Worm (Caenorhabditis elegans): Measurements from ENCODE around the gene gipc-2.

gipc-2 gene

ce11 chrIV:9998487-9999218, 28.8 kb downstream of the gipc-2 start, which contains the start of gene pyp-1:
Gene pyp-1, minus strand, starts transcription at chrIV:9998925.
- no peak for TF ChIP-seq unc-62 (GFP tag; optimal IDR thresholded peaks at IDR 0.05)

- no peak for TF ChIP-seq unc-62 (GFP tag; optimal IDR thresholded peaks at IDR 0.05)
These were observed 32.5 kb downstream of the gipc-2 start, which contains the start of gene uba-1 for ce11 chrIV:9994895-9995394. Gene uba-1, minus strand, starts transcription at chrIV:9994945.

ce11 chrIV:9993403-9994132, 33.9 kb downstream of the gipc-2 start:
- no peak for TF ChIP-seq unc-62 (GFP tag; optimal IDR thresholded peaks at IDR 0.05)

- no peak for TF ChIP-seq unc-62 (GFP tag; optimal IDR thresholded peaks at IDR 0.05)
These were observed 38.0 kb downstream of the gipc-2 start for ce11 chrIV:9989416-9989815.

ce11 chrIV:9982895-9983294, 44.6 kb downstream of the gipc-2 start, which contains the start of gene mam-2:
Gene mam-2, plus strand, starts transcription at chrIV:9983195.
- no peak for TF ChIP-seq unc-62 (GFP tag; optimal IDR thresholded peaks at IDR 0.05)

ce11 chrIV:9982226-9982794, 45.2 kb downstream of the gipc-2 start, which contains the start of gene rrp-1:
Gene rrp-1, minus strand, starts transcription at chrIV:9982276.
- TF ChIP-seq unc-62 (GFP tag; optimal IDR thresholded peaks at IDR 0.05), result no peak

- TF ChIP-seq unc-62 (GFP tag; optimal IDR thresholded peaks at IDR 0.05), result no peak
These were observed 49.8 kb downstream of the gipc-2 start, which contains the start of gene dhp-2 for ce11 chrIV:9977602-9978172. Gene dhp-2, plus strand, starts transcription at chrIV:9978122.

All from whole organism, dauer.